Worm (Caenorhabditis elegans): ENCODE data around the gene rol-6.

ce11 chrII:8716231-8716878, 16.5 kb upstream of the rol-6 start, which contains the start of the genes cyn-11 and T01B7.5:
- TF ChIP-seq syd-9 (tag; optimal IDR thresholded peaks at IDR 0.05): no peak
- peak; percentile 63 for TF ChIP-seq elt-2 (tag; optimal IDR thresholded peaks at IDR 0.05)
- no peak for TF ChIP-seq ama-1 (optimal IDR thresholded peaks at IDR 0.05)
- peak; percentile 70 for TF ChIP-seq K09A11.1 (tag; optimal IDR thresholded peaks at IDR 0.05; ENCODE audit: insufficient read depth)
- TF ChIP-seq F13H6.1 (tag; optimal IDR thresholded peaks at IDR 0.05): no peak
- TF ChIP-seq ztf-16 (tag; optimal IDR thresholded peaks at IDR 0.05): no peak
- TF ChIP-seq elt-4 (tag; optimal IDR thresholded peaks at IDR 0.05): no peak
- TF ChIP-seq sox-2 (GFP tag; IDR thresholded peaks at IDR 0.05): no peak; the same call in 1 of the 2 replicates
- no peak for TF ChIP-seq ref-2 (tag; optimal IDR thresholded peaks at IDR 0.05)
- TF ChIP-seq ceh-14 (tag; optimal IDR thresholded peaks at IDR 0.05): peak; percentile 20
- peak; percentile 46 for TF ChIP-seq eyg-1 (tag; optimal IDR thresholded peaks at IDR 0.05)
- TF ChIP-seq nhr-11 (tag; optimal IDR thresholded peaks at IDR 0.05): no peak
- no peak for TF ChIP-seq mec-3 (tag; optimal IDR thresholded peaks at IDR 0.05; ENCODE audit: borderline replicate concordance)

Measured in whole organism, late embryonic.